Fruit fly (Drosophila melanogaster): ENCODE results near the gene CG42674.
A peak's percentile ranks its signal among the peaks of the same experiment; 100 is the strongest.

CG42674 gene

dm6 chr3L:20241987-20242982 is 44.2 kb upstream of the CG42674 start:
- TF ChIP-seq tai (GFP tag; optimal IDR thresholded peaks at IDR 0.05) (no peak), foxo (GFP tag; optimal IDR thresholded peaks at IDR 0.05) (peak in 1 of 2 experiments; percentile 62), Hnf4 (GFP tag; optimal IDR thresholded peaks at IDR 0.05) (peak; percentile 53), OdsH (GFP tag; optimal IDR thresholded peaks at IDR 0.05) (peak; percentile 38), lola (GFP tag; optimal IDR thresholded peaks at IDR 0.05) (no peak), Abd-B (GFP tag; optimal IDR thresholded peaks at IDR 0.05) (no peak), rgr (GFP tag; optimal IDR thresholded peaks at IDR 0.05) (peak; percentile 58), sv (GFP tag; optimal IDR thresholded peaks at IDR 0.05) (peak; percentile 33), woc (GFP tag; optimal IDR thresholded peaks at IDR 0.05) (peak; percentile 30), dmrt93B (GFP tag; optimal IDR thresholded peaks at IDR 0.05) (peak; percentile 45), Mio (GFP tag; optimal IDR thresholded peaks at IDR 0.05) (no peak), Hr78 (GFP tag; optimal IDR thresholded peaks at IDR 0.05) (no peak), GATAd (GFP tag; optimal IDR thresholded peaks at IDR 0.05) (no peak), Hr83 (GFP tag; optimal IDR thresholded peaks at IDR 0.05; ENCODE audit: poor library complexity, severe bottlenecking) (peak; percentile 46), sage (GFP tag; optimal IDR thresholded peaks at IDR 0.05) (peak; percentile 6), Dfd (GFP tag; optimal IDR thresholded peaks at IDR 0.05) (no peak), h (GFP tag; optimal IDR thresholded peaks at IDR 0.05) (peak; percentile 26), CG9705 (GFP tag; optimal IDR thresholded peaks at IDR 0.05) (peak; percentile 26), dsf (GFP tag; optimal IDR thresholded peaks at IDR 0.05; ENCODE audit: borderline replicate concordance) (peak; percentile 49), pan (optimal IDR thresholded peaks at IDR 0.05) (no peak), usp (GFP tag; optimal IDR thresholded peaks at IDR 0.05) (no peak), ey (GFP tag; optimal IDR thresholded peaks at IDR 0.05) (peak; percentile 6), brk (GFP tag; optimal IDR thresholded peaks at IDR 0.05) (peak; percentile 67), Dif (GFP tag; optimal IDR thresholded peaks at IDR 0.05; ENCODE audit: partially characterized antibody) (no peak), N (GFP tag; optimal IDR thresholded peaks at IDR 0.05) (no peak), Myc (optimal IDR thresholded peaks at IDR 0.05) (no peak), CrebA (GFP tag; optimal IDR thresholded peaks at IDR 0.05; ENCODE audit: borderline replicate concordance) (no peak), Vsx2 (GFP tag; optimal IDR thresholded peaks at IDR 0.05; ENCODE audit: partially characterized antibody) (no peak), psq (GFP tag; optimal IDR thresholded peaks at IDR 0.05) (peak; percentile 48), fru (GFP tag; optimal IDR thresholded peaks at IDR 0.05) (peak; percentile 36), CG32264 (GFP tag; optimal IDR thresholded peaks at IDR 0.05) (no peak), HLH106 (tag; optimal IDR thresholded peaks at IDR 0.05) (peak; percentile 60), Sp1 (GFP tag; optimal IDR thresholded peaks at IDR 0.05) (peak; percentile 68), Jra (GFP tag; optimal IDR thresholded peaks at IDR 0.05) (no peak), br (GFP tag; optimal IDR thresholded peaks at IDR 0.05) (no peak)

dm6 chr3L:20241163-20241970 is 43.2 kb upstream of the CG42674 start, which contains the start of the genes CG6951 and CG17233:
TSS of gene CG6951 (plus strand) at chr3L:20241267.
TSS of gene CG17233 (minus strand) at chr3L:20241903.
- TF ChIP-seq Vsx2 (GFP tag; optimal IDR thresholded peaks at IDR 0.05; ENCODE audit: partially characterized antibody): peak; percentile 47
- no peak for TF ChIP-seq Rel (GFP tag; optimal IDR thresholded peaks at IDR 0.05)
- TF ChIP-seq Rel (tag; optimal IDR thresholded peaks at IDR 0.05): peak; percentile 20
- no peak for TF ChIP-seq Myc (optimal IDR thresholded peaks at IDR 0.05)

Measured in whole organism, wandering third instar larva.